Fruit fly (Drosophila melanogaster) Kc167 (cell line): Measurements from ENCODE around the gene Mst84B.

Experiments
- Myc ChIP-seq: fragments of >200 bp; optimal IDR thresholded peaks from 2 replicates; lab custom pipeline; 2017; ENCODE audit warnings: missing external identifiers
- Sin3A ChIP-seq: fragments of >200 bp; optimal IDR thresholded peaks from 2 replicates; lab custom pipeline; 2018; ENCODE audit warnings: missing external identifiers
- h ChIP-seq: fragments of >200 bp; optimal IDR thresholded peaks from 3 replicates; lab custom pipeline; 2018; ENCODE audit warnings: missing external identifiers
- insv ChIP-seq: fragments of >200 bp; optimal IDR thresholded peaks from 3 replicates; lab custom pipeline; 2018; ENCODE audit warnings: missing external identifiers
- psq ChIP-seq: fragments of >200 bp; optimal IDR thresholded peaks from 2 replicates; lab custom pipeline; 2017; ENCODE audit warnings: missing external identifiers
- ttk ChIP-seq: sonication (Bioruptor generic); optimal IDR thresholded peaks from 2 replicates; lab custom pipeline; 2017; ENCODE audit warnings: missing external identifiers

Gene Mst84B

dm6 chr3R:7061875-7062274 is at the start of gene Mst84B:
Gene Mst84B (plus strand): TSS chr3R:7062175.
- no peak for TF ChIP-seq Sin3A
- TF ChIP-seq ttk = no peak
- no peak for TF ChIP-seq psq (lab: Kevin White, UChicago)
- TF ChIP-seq h = no peak
- TF ChIP-seq insv (lab: Kevin White, UChicago) = no peak
- no peak for TF ChIP-seq Myc (lab: Kevin White, UChicago)

- TF ChIP-seq insv (lab: Kevin White, UChicago) (no peak), ttk (no peak), Myc (lab: Kevin White, UChicago) (no peak), h (no peak), psq (lab: Kevin White, UChicago) (no peak), Sin3A (no peak)
These were observed 37.4 kb upstream of the Mst84B start for dm6 chr3R:7024574-7024973.

- TF ChIP-seq Sin3A (no peak), psq (lab: Kevin White, UChicago) (no peak), h (no peak), Myc (lab: Kevin White, UChicago) (no peak), insv (lab: Kevin White, UChicago) (no peak)
These were observed 36.7 kb upstream of the Mst84B start for dm6 chr3R:7025241-7025640.

- no peak for TF ChIP-seq Sin3A
- no peak for TF ChIP-seq psq (lab: Kevin White, UChicago)
These were observed 33.4 kb upstream of the Mst84B start for dm6 chr3R:7028554-7028953.

- TF ChIP-seq insv (lab: Kevin White, UChicago) (no peak), Myc (lab: Kevin White, UChicago) (no peak), Sin3A (no peak), ttk (no peak), h (no peak), psq (lab: Kevin White, UChicago) (no peak)
These were observed 32.5 kb upstream of the Mst84B start for dm6 chr3R:7029434-7029833.

- TF ChIP-seq Myc (lab: Kevin White, UChicago) (no peak), insv (lab: Kevin White, UChicago) (no peak)
These were observed 30.4 kb upstream of the Mst84B start for dm6 chr3R:7031553-7031952.

- no peak for TF ChIP-seq Myc (lab: Kevin White, UChicago)
- no peak for TF ChIP-seq insv (lab: Kevin White, UChicago)
- no peak for TF ChIP-seq psq (lab: Kevin White, UChicago)
- TF ChIP-seq ttk = no peak
- no peak for TF ChIP-seq h
- no peak for TF ChIP-seq Sin3A
These were observed 28.3 kb upstream of the Mst84B start for dm6 chr3R:7033707-7034106.

- TF ChIP-seq Myc (lab: Kevin White, UChicago) (no peak), psq (lab: Kevin White, UChicago) (no peak), h (no peak), insv (lab: Kevin White, UChicago) (no peak)
These were observed 27.5 kb upstream of the Mst84B start for dm6 chr3R:7034440-7034839.

- TF ChIP-seq h = no peak
- TF ChIP-seq Myc (lab: Kevin White, UChicago) = no peak
- TF ChIP-seq insv (lab: Kevin White, UChicago) = no peak
- no peak for TF ChIP-seq psq (lab: Kevin White, UChicago)
- no peak for TF ChIP-seq ttk
- no peak for TF ChIP-seq Sin3A
These were observed 26.2 kb upstream of the Mst84B start for dm6 chr3R:7035703-7036266.

- no peak for TF ChIP-seq psq (lab: Kevin White, UChicago)
- no peak for TF ChIP-seq Sin3A
- no peak for TF ChIP-seq ttk
- TF ChIP-seq h = no peak
- TF ChIP-seq insv (lab: Kevin White, UChicago) = no peak
- TF ChIP-seq Myc (lab: Kevin White, UChicago) = no peak
These were observed 24.6 kb upstream of the Mst84B start for dm6 chr3R:7037250-7037802.

- TF ChIP-seq Sin3A (no peak), ttk (no peak), h (no peak), Myc (lab: Kevin White, UChicago) (no peak)
These were observed 21.1 kb upstream of the Mst84B start for dm6 chr3R:7040894-7041293.

- TF ChIP-seq Sin3A (no peak), insv (lab: Kevin White, UChicago) (no peak), Myc (lab: Kevin White, UChicago) (no peak), ttk (no peak), psq (lab: Kevin White, UChicago) (no peak), h (no peak)
These were observed 18.0 kb upstream of the Mst84B start for dm6 chr3R:7044016-7044415.

dm6 chr3R:7052242-7052641 is 9.7 kb upstream of the Mst84B start, which contains the start of gene Sodh1:
Gene Sodh1 (plus strand): TSS chr3R:7052335.
- no peak for TF ChIP-seq h
- TF ChIP-seq Sin3A = no peak
- TF ChIP-seq Myc (lab: Kevin White, UChicago) = no peak
- no peak for TF ChIP-seq psq (lab: Kevin White, UChicago)
- no peak for TF ChIP-seq insv (lab: Kevin White, UChicago)
- no peak for TF ChIP-seq ttk

- TF ChIP-seq h (no peak), insv (lab: Kevin White, UChicago) (no peak), psq (lab: Kevin White, UChicago) (no peak), Myc (lab: Kevin White, UChicago) (no peak)
These were observed 7.7 kb upstream of the Mst84B start, which contains the start of gene CG1979 for dm6 chr3R:7054286-7054685. Gene CG1979 (plus strand): TSS chr3R:7054586.
